Fruit fly (Drosophila melanogaster): ENCODE measurements around the gene CG10621.
A peak's percentile ranks its signal among the peaks of the same experiment; 100 is the strongest.

The CG10621 gene

DNA sequence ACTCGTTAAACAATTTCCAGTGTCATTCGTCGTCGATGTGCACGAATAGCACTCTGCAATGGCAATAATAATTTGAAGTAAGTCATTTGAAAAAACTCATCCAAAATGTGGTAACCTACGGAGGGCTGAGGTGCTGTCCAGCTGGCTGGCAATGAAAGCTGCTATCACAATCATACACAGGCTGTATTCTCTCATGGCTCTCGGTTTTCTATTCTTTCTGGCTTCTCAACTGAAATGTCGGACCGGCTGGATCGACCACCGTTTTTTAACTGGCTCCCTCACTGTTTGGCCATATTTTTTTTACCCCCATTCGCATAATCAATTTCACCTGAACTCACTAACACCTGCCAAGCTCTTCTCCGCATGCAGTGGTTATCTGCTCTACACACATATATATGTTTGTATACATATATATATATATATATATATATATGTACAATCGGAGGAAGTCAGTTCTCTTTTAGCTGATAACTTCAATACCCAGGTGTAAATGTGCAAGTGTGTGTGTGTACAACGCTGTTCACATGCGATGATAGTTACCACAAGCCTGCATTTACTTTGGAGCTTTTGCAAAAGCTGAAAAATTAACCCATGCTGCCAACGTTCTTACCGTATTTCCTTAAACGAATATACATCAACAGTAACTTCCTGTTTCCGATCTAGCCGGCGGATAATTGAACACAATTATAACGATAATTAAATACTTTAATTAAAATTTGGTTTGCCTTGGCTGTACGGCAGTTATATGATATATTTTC lies 41.6 kb upstream of the CG10621 start, which contains the start of gene CG10650:
CG10650 (minus strand) TSS at position 275 of the 758 bp plus-strand sequence.
- TF ChIP-seq Rel (GFP tag; optimal IDR thresholded peaks at IDR 0.05) (no peak), Rel (tag; optimal IDR thresholded peaks at IDR 0.05) (no peak), Vsx2 (GFP tag; optimal IDR thresholded peaks at IDR 0.05; ENCODE audit: partially characterized antibody) (no peak), h (GFP tag; optimal IDR thresholded peaks at IDR 0.05) (peak; percentile 20)

DNA sequence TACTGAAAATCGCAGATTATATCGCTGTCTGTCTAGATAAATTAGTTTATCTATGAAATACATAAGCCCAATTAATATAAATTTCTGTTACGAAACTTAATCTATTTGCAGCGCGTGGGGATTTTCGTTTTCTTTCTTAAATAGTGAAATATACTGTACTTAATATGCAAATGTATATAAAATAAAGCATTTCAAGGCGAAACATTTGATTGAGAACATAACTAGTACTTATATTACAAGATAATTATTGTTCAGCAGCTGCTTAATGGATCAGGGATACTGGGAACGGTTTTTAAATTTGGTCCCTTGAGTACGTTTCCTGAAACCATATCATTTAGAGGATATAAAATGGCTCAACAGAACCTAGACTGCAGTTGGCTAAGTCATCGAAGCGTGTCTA lies 38.0 kb upstream of the CG10621 start, which contains the start of gene CG46465:
CG46465 (plus strand) TSS at position 301 of the 400 bp plus-strand sequence.
- TF ChIP-seq Sp1 (GFP tag; optimal IDR thresholded peaks at IDR 0.05): no peak
- TF ChIP-seq GATAd (GFP tag; optimal IDR thresholded peaks at IDR 0.05): no peak

- TF ChIP-seq Sp1 (GFP tag; optimal IDR thresholded peaks at IDR 0.05): no peak
- TF ChIP-seq psq (GFP tag; optimal IDR thresholded peaks at IDR 0.05): no peak
- no peak for TF ChIP-seq foxo (GFP tag; optimal IDR thresholded peaks at IDR 0.05)
- no peak for TF ChIP-seq Dfd (GFP tag; optimal IDR thresholded peaks at IDR 0.05)
- TF ChIP-seq br (GFP tag; optimal IDR thresholded peaks at IDR 0.05): no peak
- TF ChIP-seq CrebA (GFP tag; optimal IDR thresholded peaks at IDR 0.05; ENCODE audit: borderline replicate concordance): no peak
- no peak for TF ChIP-seq Abd-B (GFP tag; optimal IDR thresholded peaks at IDR 0.05)
- no peak for TF ChIP-seq Jra (GFP tag; optimal IDR thresholded peaks at IDR 0.05)
- no peak for TF ChIP-seq lola (GFP tag; optimal IDR thresholded peaks at IDR 0.05)
- no peak for TF ChIP-seq N (GFP tag; optimal IDR thresholded peaks at IDR 0.05)
- no peak for TF ChIP-seq Hnf4 (GFP tag; optimal IDR thresholded peaks at IDR 0.05)
- TF ChIP-seq Dif (GFP tag; optimal IDR thresholded peaks at IDR 0.05; ENCODE audit: partially characterized antibody): no peak
- no peak for TF ChIP-seq Hr83 (GFP tag; optimal IDR thresholded peaks at IDR 0.05; ENCODE audit: poor library complexity, severe bottlenecking)
- TF ChIP-seq rgr (GFP tag; optimal IDR thresholded peaks at IDR 0.05): no peak
- TF ChIP-seq brk (GFP tag; optimal IDR thresholded peaks at IDR 0.05): no peak
- no peak for TF ChIP-seq fru (GFP tag; optimal IDR thresholded peaks at IDR 0.05)
- no peak for TF ChIP-seq Rel (GFP tag; optimal IDR thresholded peaks at IDR 0.05)
- no peak for TF ChIP-seq Rel (tag; optimal IDR thresholded peaks at IDR 0.05)
- TF ChIP-seq HLH106 (tag; optimal IDR thresholded peaks at IDR 0.05): no peak
- no peak for TF ChIP-seq h (GFP tag; optimal IDR thresholded peaks at IDR 0.05)
- TF ChIP-seq usp (GFP tag; optimal IDR thresholded peaks at IDR 0.05): no peak
These were observed 36.5 kb upstream of the CG10621 start, which contains the start of gene CG15169 for dm6 chr2L:18990720-18991119. CG15169 (plus strand) TSS chr2L:18991020.

DNA sequence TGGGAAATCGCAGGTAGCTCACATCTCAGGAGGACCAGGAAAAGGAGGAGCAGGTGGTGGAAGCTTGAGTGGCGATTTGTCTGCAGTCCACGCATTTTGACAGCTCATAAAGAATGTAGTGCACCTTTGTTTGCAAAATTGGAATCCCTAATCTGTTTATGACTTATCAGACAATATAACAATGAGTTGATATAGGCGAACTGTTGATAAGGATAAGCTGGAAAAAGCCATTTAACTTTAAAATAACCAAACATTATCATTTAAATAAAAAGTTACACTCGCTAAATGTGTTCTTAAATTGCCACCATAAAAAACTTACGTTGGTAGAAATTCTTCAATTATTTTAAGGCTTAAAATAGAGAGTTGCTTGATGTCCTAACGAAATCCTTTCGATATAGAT lies 35.9 kb upstream of the CG10621 start, which contains the start of gene CG15170:
CG15170 (minus strand) TSS at position 101 of the 400 bp plus-strand sequence.
- TF ChIP-seq CG9705 (GFP tag; optimal IDR thresholded peaks at IDR 0.05) (no peak), OdsH (GFP tag; optimal IDR thresholded peaks at IDR 0.05) (no peak), N (GFP tag; optimal IDR thresholded peaks at IDR 0.05) (no peak), Hnf4 (GFP tag; optimal IDR thresholded peaks at IDR 0.05) (no peak), Jra (GFP tag; optimal IDR thresholded peaks at IDR 0.05) (no peak), dl (GFP tag; optimal IDR thresholded peaks at IDR 0.05; ENCODE audit: insufficient read depth in 1 of 2, partially characterized antibody in 2 of 2) (no peak), Dif (GFP tag; optimal IDR thresholded peaks at IDR 0.05; ENCODE audit: partially characterized antibody) (no peak), lola (GFP tag; optimal IDR thresholded peaks at IDR 0.05) (no peak), psq (GFP tag; optimal IDR thresholded peaks at IDR 0.05) (no peak)

DNA sequence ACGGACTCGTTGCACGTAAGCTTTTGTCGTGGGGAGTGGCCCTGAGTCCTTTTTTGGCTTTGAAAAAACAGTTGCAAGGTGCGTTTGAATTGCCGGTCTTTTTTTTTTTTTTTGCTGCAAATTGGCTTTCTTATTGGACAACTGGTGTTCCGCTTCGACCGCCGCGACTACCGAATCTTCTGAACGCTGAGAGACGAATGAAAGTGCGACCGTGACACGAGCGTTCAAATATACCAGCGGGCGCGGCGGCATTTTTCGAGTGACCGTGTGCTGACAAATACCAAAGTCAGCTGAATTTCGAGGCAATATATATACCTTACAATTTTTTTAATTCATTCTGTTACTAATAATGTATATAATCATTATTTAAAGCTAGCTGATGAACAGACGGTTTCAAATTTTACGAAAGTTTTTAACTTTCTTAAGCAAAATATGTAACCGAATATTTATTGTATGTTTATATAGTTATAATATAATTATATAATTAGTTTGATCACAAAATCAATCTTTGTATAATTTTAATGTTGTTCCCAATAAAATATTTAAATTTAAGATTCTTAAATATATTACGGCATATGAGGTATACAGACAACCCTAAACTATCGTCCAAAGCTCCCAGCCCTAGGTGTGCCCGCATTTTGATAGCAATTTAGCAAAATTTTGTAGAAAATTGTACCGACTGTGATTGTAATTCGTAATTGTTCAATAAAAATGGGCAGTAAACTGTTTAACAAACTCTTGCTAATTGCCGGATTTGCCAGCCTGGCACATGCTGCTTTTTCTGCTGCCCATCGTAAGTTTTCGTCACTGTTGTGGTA lies 33.1 kb upstream of the CG10621 start, which contains the start of the genes Swip-1 and EMC5:
Swip-1 (minus strand) TSS at position 203 of the 818 bp plus-strand sequence.
EMC5 (plus strand) TSS at position 630 of the 818 bp plus-strand sequence.
- TF ChIP-seq HLH106 (tag; optimal IDR thresholded peaks at IDR 0.05) (peak; percentile 77), brk (GFP tag; optimal IDR thresholded peaks at IDR 0.05) (peak; percentile 50), CG32264 (GFP tag; optimal IDR thresholded peaks at IDR 0.05) (no peak), h (GFP tag; optimal IDR thresholded peaks at IDR 0.05) (peak; percentile 43), N (GFP tag; optimal IDR thresholded peaks at IDR 0.05) (no peak), Vsx2 (GFP tag; optimal IDR thresholded peaks at IDR 0.05; ENCODE audit: partially characterized antibody) (no peak), Jra (GFP tag; optimal IDR thresholded peaks at IDR 0.05) (no peak), Myc (optimal IDR thresholded peaks at IDR 0.05) (no peak), rgr (GFP tag; optimal IDR thresholded peaks at IDR 0.05) (peak; percentile 60), Hr78 (GFP tag; optimal IDR thresholded peaks at IDR 0.05) (no peak), CrebA (GFP tag; optimal IDR thresholded peaks at IDR 0.05; ENCODE audit: borderline replicate concordance) (no peak), tai (GFP tag; optimal IDR thresholded peaks at IDR 0.05) (no peak), Rel (GFP tag; optimal IDR thresholded peaks at IDR 0.05) (no peak), Rel (tag; optimal IDR thresholded peaks at IDR 0.05) (no peak), psq (GFP tag; optimal IDR thresholded peaks at IDR 0.05) (peak; percentile 47), sv (GFP tag; optimal IDR thresholded peaks at IDR 0.05) (no peak), woc (GFP tag; optimal IDR thresholded peaks at IDR 0.05) (peak; percentile 32), Hnf4 (GFP tag; optimal IDR thresholded peaks at IDR 0.05) (peak; percentile 37), fru (GFP tag; optimal IDR thresholded peaks at IDR 0.05) (peak; percentile 23), sage (GFP tag; optimal IDR thresholded peaks at IDR 0.05) (no peak), Mio (GFP tag; optimal IDR thresholded peaks at IDR 0.05) (no peak), foxo (GFP tag; optimal IDR thresholded peaks at IDR 0.05) (peak in 1 of 2 experiments; percentile 63), Dif (GFP tag; optimal IDR thresholded peaks at IDR 0.05; ENCODE audit: partially characterized antibody) (peak; percentile 33), ey (GFP tag; optimal IDR thresholded peaks at IDR 0.05) (no peak), Abd-B (GFP tag; optimal IDR thresholded peaks at IDR 0.05) (no peak), CG9705 (GFP tag; optimal IDR thresholded peaks at IDR 0.05) (peak; percentile 17), Sp1 (GFP tag; optimal IDR thresholded peaks at IDR 0.05) (peak; percentile 67)
